Fruit fly (Drosophila melanogaster): ENCODE measurements around the gene CG17744.

CG17744 gene

dm6 chr3L:7026694-7027093, at the start of gene CG17744:
Gene CG17744 (minus strand): TSS chr3L:7026794.
- TF ChIP-seq cic (GFP tag; optimal IDR thresholded peaks at IDR 0.05) (no peak), Hr96 (GFP tag; optimal IDR thresholded peaks at IDR 0.05) (no peak), CG11617 (GFP tag; optimal IDR thresholded peaks at IDR 0.05) (no peak), CG12768 (GFP tag; optimal IDR thresholded peaks at IDR 0.05) (no peak), toe (GFP tag; optimal IDR thresholded peaks at IDR 0.05) (no peak), CG7101 (tag; optimal IDR thresholded peaks at IDR 0.05) (no peak), cnc (optimal IDR thresholded peaks at IDR 0.05) (no peak), tj (GFP tag; optimal IDR thresholded peaks at IDR 0.05) (no peak), CG5204 (GFP tag; optimal IDR thresholded peaks at IDR 0.05) (no peak), CG33017 (tag; optimal IDR thresholded peaks at IDR 0.05) (no peak), Crg-1 (GFP tag; optimal IDR thresholded peaks at IDR 0.05) (no peak), CG7045 (GFP tag; optimal IDR thresholded peaks at IDR 0.05) (no peak), CG14711 (tag; optimal IDR thresholded peaks at IDR 0.05) (no peak), ovo (GFP tag; optimal IDR thresholded peaks at IDR 0.05) (no peak), Mnt (GFP tag; optimal IDR thresholded peaks at IDR 0.05) (no peak), pad (GFP tag; optimal IDR thresholded peaks at IDR 0.05) (no peak), Clk (GFP tag; optimal IDR thresholded peaks at IDR 0.05) (no peak), bab1 (GFP tag; optimal IDR thresholded peaks at IDR 0.05) (no peak), CG1620 (GFP tag; optimal IDR thresholded peaks at IDR 0.05) (no peak)

dm6 chr3L:7075147-7075546, 48.6 kb upstream of the CG17744 start, which contains the start of gene CG34030:
Gene CG34030 (minus strand): TSS chr3L:7075247.
- TF ChIP-seq CG33017 (tag; optimal IDR thresholded peaks at IDR 0.05): no peak
- TF ChIP-seq CG5204 (GFP tag; optimal IDR thresholded peaks at IDR 0.05): no peak
- TF ChIP-seq tj (GFP tag; optimal IDR thresholded peaks at IDR 0.05): no peak
- TF ChIP-seq cnc (optimal IDR thresholded peaks at IDR 0.05): no peak
- TF ChIP-seq CG12768 (GFP tag; optimal IDR thresholded peaks at IDR 0.05): no peak
- no peak for TF ChIP-seq CG7101 (tag; optimal IDR thresholded peaks at IDR 0.05)
- no peak for TF ChIP-seq Mnt (GFP tag; optimal IDR thresholded peaks at IDR 0.05)
- TF ChIP-seq Crg-1 (GFP tag; optimal IDR thresholded peaks at IDR 0.05): no peak
- no peak for TF ChIP-seq toe (GFP tag; optimal IDR thresholded peaks at IDR 0.05)
- TF ChIP-seq cic (GFP tag; optimal IDR thresholded peaks at IDR 0.05): no peak
- TF ChIP-seq CG11617 (GFP tag; optimal IDR thresholded peaks at IDR 0.05): no peak
- TF ChIP-seq bab1 (GFP tag; optimal IDR thresholded peaks at IDR 0.05): no peak
- TF ChIP-seq CG14711 (tag; optimal IDR thresholded peaks at IDR 0.05): no peak
- no peak for TF ChIP-seq CG1620 (GFP tag; optimal IDR thresholded peaks at IDR 0.05)
- no peak for TF ChIP-seq ovo (GFP tag; optimal IDR thresholded peaks at IDR 0.05)

dm6 chr3L:7069099-7069498, 42.5 kb upstream of the CG17744 start, which contains the start of gene CG32391:
Gene CG32391 (minus strand): TSS chr3L:7069199.
- TF ChIP-seq CG33017 (tag; optimal IDR thresholded peaks at IDR 0.05) (no peak), CG14711 (tag; optimal IDR thresholded peaks at IDR 0.05) (no peak), bab1 (GFP tag; optimal IDR thresholded peaks at IDR 0.05) (no peak), Crg-1 (GFP tag; optimal IDR thresholded peaks at IDR 0.05) (no peak), pad (GFP tag; optimal IDR thresholded peaks at IDR 0.05) (no peak), Mnt (GFP tag; optimal IDR thresholded peaks at IDR 0.05) (no peak), CG7101 (tag; optimal IDR thresholded peaks at IDR 0.05) (no peak), Hr96 (GFP tag; optimal IDR thresholded peaks at IDR 0.05) (no peak), toe (GFP tag; optimal IDR thresholded peaks at IDR 0.05) (no peak), CG1620 (GFP tag; optimal IDR thresholded peaks at IDR 0.05) (no peak), CG5204 (GFP tag; optimal IDR thresholded peaks at IDR 0.05) (no peak), CG11617 (GFP tag; optimal IDR thresholded peaks at IDR 0.05) (no peak), tj (GFP tag; optimal IDR thresholded peaks at IDR 0.05) (no peak), kay (GFP tag; ENCODE audit: borderline replicate concordance) (no peak), cic (GFP tag; optimal IDR thresholded peaks at IDR 0.05) (no peak), CG7045 (GFP tag; optimal IDR thresholded peaks at IDR 0.05) (no peak)

dm6 chr3L:7066014-7066413, 39.4 kb upstream of the CG17744 start, which contains the start of gene CG14823:
Gene CG14823 (plus strand): TSS chr3L:7066314.
- no peak for TF ChIP-seq CG5204 (GFP tag; optimal IDR thresholded peaks at IDR 0.05)
- TF ChIP-seq kay (GFP tag; ENCODE audit: borderline replicate concordance): no peak
- TF ChIP-seq Clk (GFP tag; optimal IDR thresholded peaks at IDR 0.05): no peak
- no peak for TF ChIP-seq Mnt (GFP tag; optimal IDR thresholded peaks at IDR 0.05)
- TF ChIP-seq CG33017 (tag; optimal IDR thresholded peaks at IDR 0.05): no peak
- no peak for TF ChIP-seq cnc (optimal IDR thresholded peaks at IDR 0.05)
- TF ChIP-seq ovo (GFP tag; optimal IDR thresholded peaks at IDR 0.05): no peak
- TF ChIP-seq CG14711 (tag; optimal IDR thresholded peaks at IDR 0.05): no peak

dm6 chr3L:7058401-7058999, 31.9 kb upstream of the CG17744 start:
- no peak for TF ChIP-seq pad (GFP tag; optimal IDR thresholded peaks at IDR 0.05)
- TF ChIP-seq Clk (GFP tag; optimal IDR thresholded peaks at IDR 0.05): no peak
- TF ChIP-seq toe (GFP tag; optimal IDR thresholded peaks at IDR 0.05): no peak
- no peak for TF ChIP-seq cnc (optimal IDR thresholded peaks at IDR 0.05)
- no peak for TF ChIP-seq ovo (GFP tag; optimal IDR thresholded peaks at IDR 0.05)
- no peak for TF ChIP-seq tj (GFP tag; optimal IDR thresholded peaks at IDR 0.05)
- TF ChIP-seq Crg-1 (GFP tag; optimal IDR thresholded peaks at IDR 0.05): no peak
- no peak for TF ChIP-seq Mnt (GFP tag; optimal IDR thresholded peaks at IDR 0.05)
- no peak for TF ChIP-seq CG5204 (GFP tag; optimal IDR thresholded peaks at IDR 0.05)
- TF ChIP-seq CG12768 (GFP tag; optimal IDR thresholded peaks at IDR 0.05): no peak
- TF ChIP-seq Hr96 (GFP tag; optimal IDR thresholded peaks at IDR 0.05): no peak

- TF ChIP-seq bab1 (GFP tag; optimal IDR thresholded peaks at IDR 0.05) (no peak), CG7101 (tag; optimal IDR thresholded peaks at IDR 0.05) (no peak), Clk (GFP tag; optimal IDR thresholded peaks at IDR 0.05) (no peak)
Measured at dm6 chr3L:7037843-7038242, 11.2 kb upstream of the CG17744 start.

Data from whole organism, adult.